Fruit fly (Drosophila melanogaster) ovary, adult (tissue): ENCODE results near the gene Ttc30.

Source experiments
- CG17801 ChIP-seq: fragments of 200-800 bp; optimal IDR thresholded peaks from 2 replicates; lab custom pipeline; 2019; ENCODE audit warnings: missing biosample characterization, mild to moderate bottlenecking, missing genetic modification characterization, moderate library complexity; ENCODE audit not compliant: partially characterized antibody

Gene Ttc30

DNA sequence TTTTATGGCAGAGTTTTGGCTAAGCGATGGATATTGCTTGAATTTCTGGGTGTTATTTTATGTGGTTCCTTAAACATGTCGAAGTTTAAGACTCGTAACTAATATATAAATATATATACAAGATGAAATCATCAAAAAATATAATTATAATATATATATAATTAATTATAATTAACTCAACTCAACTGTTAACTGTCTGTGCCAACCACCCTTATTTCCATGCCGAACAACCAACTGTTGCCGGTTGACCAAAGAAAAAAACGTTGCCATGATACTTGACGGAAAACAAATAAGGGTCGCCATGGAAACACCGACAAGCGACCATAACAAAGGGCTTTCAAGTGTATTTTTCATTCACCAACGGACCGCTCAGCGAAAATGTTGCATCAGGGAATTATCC, at the start of gene Ttc30:
Gene Ttc30, plus strand, starts transcription at position 301 of the 400 bp plus-strand sequence.
- no peak for TF ChIP-seq CG17801 (GFP tag; lab: Kevin White, UChicago)

dm6 chr2L:13060037-13060537, 46.5 kb upstream of the Ttc30 start, which contains the start of gene CG9932:
CG9932 (minus strand) TSS chr2L:13060140.
- TF ChIP-seq CG17801 (GFP tag; lab: Kevin White, UChicago) = peak; percentile 70

DNA sequence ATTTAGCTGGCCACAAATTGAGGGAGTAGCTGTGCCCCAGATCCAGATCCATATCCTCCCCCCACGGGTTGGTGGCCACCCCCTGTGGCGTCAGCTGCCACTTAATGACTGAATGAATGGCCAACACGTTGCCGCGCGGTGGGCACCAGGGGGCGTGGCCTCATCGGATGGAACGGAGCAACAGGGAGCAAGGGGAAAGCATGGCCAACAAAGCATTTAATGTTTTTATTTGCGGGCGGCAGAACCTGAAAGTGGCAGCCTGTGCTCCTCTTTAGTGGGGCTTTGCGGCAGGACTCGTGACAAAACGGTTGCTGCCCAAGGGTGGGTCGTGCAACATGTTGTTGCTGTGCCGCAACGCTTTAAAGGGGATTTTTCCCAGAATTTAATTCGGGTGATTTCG, 40.7 kb upstream of the Ttc30 start:
- no peak for TF ChIP-seq CG17801 (GFP tag; lab: Kevin White, UChicago)

DNA sequence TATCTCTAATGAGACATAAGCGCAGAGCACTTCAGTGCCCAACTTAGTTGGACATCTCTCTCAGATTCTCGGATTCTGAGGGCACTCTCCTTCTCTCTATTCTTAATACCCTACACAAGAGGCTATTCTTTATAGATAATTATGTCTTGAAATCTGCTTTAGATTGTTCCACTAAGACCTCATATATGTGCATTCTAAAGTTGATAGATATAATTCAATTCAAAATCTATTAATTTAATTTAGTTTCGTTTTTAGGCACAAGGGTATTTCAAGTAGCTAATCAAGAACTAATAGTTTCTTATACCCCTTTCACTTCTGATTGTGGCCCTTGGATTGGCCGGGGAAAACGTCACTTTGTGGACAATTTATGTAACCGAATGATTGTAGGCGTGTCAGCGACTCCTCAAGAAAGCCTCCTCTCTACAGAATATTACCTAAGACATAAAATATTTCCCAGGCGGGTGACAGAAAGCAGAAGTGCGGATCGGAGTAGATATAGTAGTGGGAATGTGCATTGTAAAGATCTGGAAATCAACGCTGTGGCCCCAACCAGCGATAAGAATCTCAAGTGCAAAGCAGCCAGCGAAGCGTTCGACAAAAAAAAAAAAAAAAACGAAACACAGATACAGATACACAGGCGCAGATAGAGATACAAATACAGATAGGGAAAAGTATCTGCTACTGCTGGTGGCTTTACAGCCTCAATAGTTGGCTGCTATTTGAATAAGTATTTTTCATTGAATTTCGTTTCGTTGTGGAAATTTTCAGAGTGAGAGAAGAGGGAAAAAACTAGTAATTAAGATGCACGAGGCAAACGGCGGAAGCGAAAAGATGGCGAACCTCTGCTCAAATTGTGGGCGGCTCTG, 37.8 kb upstream of the Ttc30 start:
- TF ChIP-seq CG17801 (GFP tag; lab: Kevin White, UChicago) = no peak

- no peak for TF ChIP-seq CG17801 (GFP tag; lab: Kevin White, UChicago)
Observed at dm6 chr2L:13069632-13070279, 36.9 kb upstream of the Ttc30 start.

DNA sequence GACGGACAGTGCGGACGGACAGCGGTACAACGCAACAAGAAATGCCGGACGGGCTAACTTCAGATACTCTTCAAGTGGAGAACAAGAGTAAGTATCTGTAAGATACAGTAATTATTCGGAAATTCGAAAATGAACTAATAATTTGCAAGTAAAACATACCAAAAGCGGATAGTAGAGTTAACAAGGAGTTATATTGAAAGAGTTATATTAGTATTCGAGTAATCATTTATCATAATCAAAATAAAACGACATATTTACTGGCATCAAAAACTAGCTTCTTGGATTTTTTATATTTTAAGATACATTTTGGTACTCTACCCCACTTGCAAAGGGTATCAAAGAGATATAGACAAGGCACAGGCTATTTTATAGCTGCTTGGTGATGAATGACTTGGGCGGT, 35.3 kb upstream of the Ttc30 start:
- TF ChIP-seq CG17801 (GFP tag; lab: Kevin White, UChicago) = no peak

DNA sequence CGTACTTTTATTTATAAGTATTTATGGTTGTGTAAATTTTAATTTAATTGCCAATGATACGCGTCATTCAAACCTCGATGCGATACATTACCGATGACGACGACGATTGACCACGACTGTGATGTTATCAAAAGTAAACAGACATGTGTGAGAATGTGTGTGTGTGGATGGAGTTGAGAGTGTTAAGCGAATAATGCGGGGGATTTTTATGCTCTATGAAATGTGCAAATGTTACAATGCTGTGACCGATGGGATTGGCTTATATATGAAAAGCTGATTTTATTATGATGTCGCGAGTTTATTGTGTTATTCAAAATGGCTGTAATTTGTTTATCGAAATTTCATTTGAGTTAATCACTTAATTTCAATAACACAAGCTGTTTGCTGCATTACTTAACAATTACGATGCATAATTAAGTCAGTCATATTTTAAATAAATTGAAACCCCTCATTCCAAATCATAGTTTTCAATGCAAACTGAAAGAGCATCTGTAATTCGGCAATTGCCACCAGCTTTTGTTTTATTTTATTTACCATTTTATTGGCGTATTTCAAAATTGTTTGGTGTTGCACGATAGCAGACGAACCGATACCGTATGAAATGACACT, 33.8 kb upstream of the Ttc30 start:
- no peak for TF ChIP-seq CG17801 (GFP tag; lab: Kevin White, UChicago)

- no peak for TF ChIP-seq CG17801 (GFP tag; lab: Kevin White, UChicago)
Observed at dm6 chr2L:13073797-13074196, 32.8 kb upstream of the Ttc30 start.

dm6 chr2L:13074383-13074782, 32.2 kb upstream of the Ttc30 start:
- TF ChIP-seq CG17801 (GFP tag; lab: Kevin White, UChicago) = no peak

DNA sequence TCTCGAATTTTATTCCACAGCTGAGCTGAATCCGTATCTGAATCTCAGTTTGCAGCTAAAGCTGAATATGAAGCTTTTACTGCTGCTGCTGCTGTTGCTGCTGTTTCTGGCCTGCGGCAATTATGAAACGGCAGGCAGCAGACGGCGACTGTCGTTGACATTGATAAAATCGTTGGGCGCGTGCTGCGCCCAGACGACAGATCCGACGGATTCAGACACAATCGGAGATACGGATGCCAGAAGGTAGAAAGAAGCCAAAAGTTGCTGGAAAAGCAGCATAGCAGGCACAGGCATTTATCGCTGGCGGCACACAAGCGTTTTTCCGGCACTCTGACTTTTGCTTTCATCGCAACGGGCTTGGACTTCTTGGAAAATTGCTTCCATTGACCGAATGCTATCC, 27.1 kb upstream of the Ttc30 start:
- no peak for TF ChIP-seq CG17801 (GFP tag; lab: Kevin White, UChicago)

DNA sequence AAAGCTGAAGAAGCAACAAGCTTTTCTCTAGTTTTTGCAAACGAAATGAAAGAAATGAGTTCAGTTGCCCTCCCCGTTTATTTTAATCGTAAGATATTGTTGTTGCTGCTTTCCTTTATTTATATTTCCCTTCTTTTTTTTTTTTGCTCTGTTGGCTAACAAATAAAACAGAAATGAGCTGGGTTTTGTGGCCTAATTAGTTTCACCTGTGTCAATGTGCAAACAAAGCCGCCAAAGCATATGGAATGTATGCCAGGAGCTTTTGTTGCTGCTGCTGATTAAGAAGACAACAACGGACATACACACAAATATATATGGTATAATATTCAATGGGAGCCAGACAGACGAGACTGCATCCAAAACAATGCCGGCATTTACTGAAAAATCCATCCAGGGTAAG, 24.4 kb upstream of the Ttc30 start:
- no peak for TF ChIP-seq CG17801 (GFP tag; lab: Kevin White, UChicago)

DNA sequence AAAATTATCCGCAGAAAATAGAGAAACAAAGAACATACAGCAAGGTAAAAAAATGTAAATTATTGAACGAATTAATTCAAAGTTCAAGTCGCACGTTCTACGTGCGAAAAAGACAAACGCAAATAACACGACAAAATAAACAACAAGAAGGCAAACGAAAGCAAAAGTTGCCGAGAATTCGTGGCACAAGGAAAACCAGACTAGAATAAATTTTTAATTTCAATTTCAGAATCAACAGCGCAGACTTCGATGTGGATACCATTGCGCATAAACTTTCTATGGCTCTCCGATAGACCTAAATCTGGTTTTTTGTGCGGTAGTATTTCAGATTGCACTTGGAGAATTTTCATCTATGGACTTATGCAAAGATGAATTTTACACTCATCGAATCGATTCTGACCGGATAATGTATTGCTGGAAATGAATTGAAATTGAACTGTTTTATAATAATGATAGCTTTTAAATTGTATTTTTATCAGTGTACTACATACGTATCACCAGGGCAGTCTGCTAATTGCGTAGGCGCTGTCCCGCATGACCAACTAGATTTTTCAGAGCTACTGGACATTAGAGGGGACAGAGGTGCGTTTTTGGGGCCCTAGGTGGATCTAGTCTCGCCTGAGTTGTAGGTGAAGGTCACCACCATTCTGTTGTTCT, 23.1 kb upstream of the Ttc30 start:
- TF ChIP-seq CG17801 (GFP tag; lab: Kevin White, UChicago) = no peak

dm6 chr2L:13086712-13087111, 19.9 kb upstream of the Ttc30 start:
- TF ChIP-seq CG17801 (GFP tag; lab: Kevin White, UChicago) = no peak

dm6 chr2L:13088550-13088949, 18.1 kb upstream of the Ttc30 start:
- no peak for TF ChIP-seq CG17801 (GFP tag; lab: Kevin White, UChicago)

dm6 chr2L:13095805-13096204, 10.8 kb upstream of the Ttc30 start:
- TF ChIP-seq CG17801 (GFP tag; lab: Kevin White, UChicago) = no peak
